Worm (Caenorhabditis elegans) whole organism, L2 larva: ENCODE measurements around the gene W05B10.4.

ENCODE experiments used
- C34F6.9 ChIP-seq: fragments of 150-350 bp; optimal IDR thresholded peaks from 2 replicates; lab custom pipeline; 2014; ENCODE audit warnings: missing biosample characterization, missing genetic modification characterization
- F13H6.1 ChIP-seq: sonication (generic microtip); optimal IDR thresholded peaks from 2 replicates; lab custom pipeline; 2016; ENCODE audit warnings: missing genetic modification characterization, missing compliant biosample characterization
- R02D3.7 ChIP-seq: fragments of 150-350 bp; optimal IDR thresholded peaks from 2 replicates; lab custom pipeline; 2014; ENCODE audit warnings: missing biosample characterization, missing genetic modification characterization
- Y55F3AM.14 ChIP-seq: fragments of 200-800 bp; sonication (Bioruptor generic); optimal IDR thresholded peaks from 2 replicates; lab custom pipeline; 2018; ENCODE audit warnings: mild to moderate bottlenecking, missing genetic modification characterization, missing compliant biosample characterization
- ZK546.5 ChIP-seq: sonication (generic microtip); optimal IDR thresholded peaks from 2 replicates; lab custom pipeline; 2017; ENCODE audit warnings: missing biosample characterization, missing genetic modification characterization
- alr-1 ChIP-seq: fragments of 150-350 bp; optimal IDR thresholded peaks from 2 replicates; lab custom pipeline; 2014; ENCODE audit warnings: missing biosample characterization, missing genetic modification characterization
- aly-2 ChIP-seq: fragments of 150-350 bp; optimal IDR thresholded peaks from 2 replicates; lab custom pipeline; 2014; ENCODE audit warnings: missing biosample characterization, missing genetic modification characterization
- ama-1 ChIP-seq: fragments of 150-350 bp; optimal IDR thresholded peaks from 2 replicates; lab custom pipeline; 2018; ENCODE audit warnings: inconsistent platforms
- blmp-1 ChIP-seq: sonication (generic microtip); optimal IDR thresholded peaks from 2 replicates; lab custom pipeline; 2017; ENCODE audit warnings: missing genetic modification characterization, mild to moderate bottlenecking, missing compliant biosample characterization, antibody characterized with exemption, moderate library complexity; ENCODE audit not compliant: insufficient read depth
- ceh-16 ChIP-seq: fragments of 150-350 bp; optimal IDR thresholded peaks from 2 replicates; lab custom pipeline; 2014; ENCODE audit warnings: missing biosample characterization, missing genetic modification characterization
- ceh-82 ChIP-seq: fragments of 150-350 bp; optimal IDR thresholded peaks from 2 replicates; lab custom pipeline; 2014; ENCODE audit warnings: missing biosample characterization, missing genetic modification characterization
- crh-2 ChIP-seq: sonication (generic microtip); optimal IDR thresholded peaks from 2 replicates; lab custom pipeline; 2017; ENCODE audit warnings: missing biosample characterization, missing genetic modification characterization
- dmd-4 ChIP-seq: sonication (generic microtip); optimal IDR thresholded peaks from 2 replicates; lab custom pipeline; 2017; ENCODE audit warnings: missing biosample characterization, missing genetic modification characterization
- egl-27 ChIP-seq: sonication (generic microtip); optimal IDR thresholded peaks from 3 replicates; lab custom pipeline; 2017; ENCODE audit warnings: missing biosample characterization, missing genetic modification reagents, missing genetic modification characterization
- elt-1 ChIP-seq: fragments of 150-350 bp; optimal IDR thresholded peaks from 2 replicates; lab custom pipeline; 2014; ENCODE audit warnings: missing biosample characterization, missing genetic modification characterization
- elt-3 ChIP-seq: sonication (generic microtip); optimal IDR thresholded peaks from 2 replicates; lab custom pipeline; 2017; ENCODE audit warnings: missing biosample characterization, missing genetic modification characterization
- fos-1 ChIP-seq: fragments of 150-350 bp; optimal IDR thresholded peaks from 2 replicates; lab custom pipeline; 2014; ENCODE audit warnings: missing biosample characterization, missing genetic modification characterization
- gmeb-1 ChIP-seq: fragments of 150-350 bp; optimal IDR thresholded peaks from 2 replicates; lab custom pipeline; 2014; ENCODE audit warnings: missing biosample characterization, missing genetic modification characterization
- lin-11 ChIP-seq: fragments of 150-350 bp; sonication (generic microtip); optimal IDR thresholded peaks from 2 replicates; lab custom pipeline; 2014; ENCODE audit warnings: missing biosample characterization, missing genetic modification characterization, inconsistent platforms, mixed read lengths
- lin-13 ChIP-seq: fragments of 150-350 bp; optimal IDR thresholded peaks from 2 replicates; lab custom pipeline; 2014; ENCODE audit warnings: missing biosample characterization, missing genetic modification reagents, missing genetic modification characterization
- lin-39 ChIP-seq: fragments of 150-350 bp; optimal IDR thresholded peaks from 2 replicates; lab custom pipeline; 2014; ENCODE audit warnings: missing biosample characterization, missing genetic modification reagents, missing genetic modification characterization
- lsy-2 ChIP-seq, 2 experiments: fragments of 150-350 bp in 1 of 2; sonication (generic microtip) in 1 of 2; optimal IDR thresholded peaks; 2 replicates each; lab custom pipeline; 2014 to 2017; ENCODE audit warnings: missing biosample characterization in 2 of 2, missing genetic modification characterization in 2 of 2
- mab-5 ChIP-seq: fragments of 150-350 bp; optimal IDR thresholded peaks from 2 replicates; lab custom pipeline; 2014; ENCODE audit warnings: missing biosample characterization, missing genetic modification characterization
- mbf-1 ChIP-seq: sonication (generic microtip); optimal IDR thresholded peaks from 2 replicates; lab custom pipeline; 2017; ENCODE audit warnings: missing biosample characterization, missing genetic modification characterization
- mdl-1 ChIP-seq, 2 experiments: fragments of 150-350 bp in 1 of 2; sonication (generic microtip) in 1 of 2; optimal IDR thresholded peaks; 2 replicates each; lab custom pipeline; 2017; ENCODE audit warnings: missing biosample characterization in 2 of 2, missing genetic modification characterization in 2 of 2
- nhr-10 ChIP-seq: sonication (generic microtip); optimal IDR thresholded peaks from 2 replicates; lab custom pipeline; 2017; ENCODE audit warnings: missing biosample characterization, missing genetic modification characterization
- nhr-11 ChIP-seq: fragments of 150-350 bp; optimal IDR thresholded peaks from 2 replicates; lab custom pipeline; 2014; ENCODE audit warnings: missing biosample characterization, missing genetic modification characterization
- nhr-12 ChIP-seq: fragments of 150-350 bp; optimal IDR thresholded peaks from 2 replicates; lab custom pipeline; 2014; ENCODE audit warnings: missing biosample characterization, missing genetic modification characterization
- nhr-129 ChIP-seq: fragments of 150-350 bp; optimal IDR thresholded peaks from 2 replicates; lab custom pipeline; 2014; ENCODE audit warnings: missing biosample characterization, missing genetic modification characterization
- nhr-21 ChIP-seq: fragments of 150-350 bp; optimal IDR thresholded peaks from 2 replicates; lab custom pipeline; 2014; ENCODE audit warnings: missing biosample characterization, missing genetic modification characterization
- nhr-23 ChIP-seq: fragments of 150-350 bp; optimal IDR thresholded peaks from 2 replicates; lab custom pipeline; 2014; ENCODE audit warnings: missing biosample characterization, missing genetic modification reagents, missing genetic modification characterization
- nhr-237 ChIP-seq: fragments of 150-350 bp; optimal IDR thresholded peaks from 2 replicates; lab custom pipeline; 2014; ENCODE audit warnings: missing biosample characterization, missing genetic modification characterization
- nhr-25 ChIP-seq: fragments of 150-350 bp; sonication (generic microtip); optimal IDR thresholded peaks from 3 replicates; lab custom pipeline; 2014; ENCODE audit warnings: missing biosample characterization, missing genetic modification characterization
- nhr-6 ChIP-seq: fragments of 150-350 bp; optimal IDR thresholded peaks from 2 replicates; lab custom pipeline; 2014; ENCODE audit warnings: missing biosample characterization, missing genetic modification characterization
- nhr-77 ChIP-seq: fragments of 150-350 bp; optimal IDR thresholded peaks from 2 replicates; lab custom pipeline; 2014; ENCODE audit warnings: missing biosample characterization, missing genetic modification characterization
- peb-1 ChIP-seq: fragments of 150-350 bp; optimal IDR thresholded peaks from 2 replicates; lab custom pipeline; 2014; ENCODE audit warnings: missing biosample characterization, missing genetic modification characterization
- sem-4 ChIP-seq: fragments of 150-350 bp; optimal IDR thresholded peaks from 2 replicates; lab custom pipeline; 2014; ENCODE audit warnings: missing biosample characterization, missing genetic modification reagents, missing genetic modification characterization
- skn-1 ChIP-seq: sonication (generic microtip); optimal IDR thresholded peaks from 2 replicates; lab custom pipeline; 2017; ENCODE audit warnings: missing biosample characterization, missing genetic modification characterization
- sma-3 ChIP-seq: sonication (generic microtip); optimal IDR thresholded peaks from 2 replicates; lab custom pipeline; 2016; ENCODE audit warnings: missing genetic modification reagents, missing genetic modification characterization, missing compliant biosample characterization
- sma-9 ChIP-seq, 2 experiments: fragments of 150-350 bp in 1 of 2; sonication (generic microtip) in 1 of 2; optimal IDR thresholded peaks; 2 replicates each; lab custom pipeline; 2014 to 2016; ENCODE audit warnings: missing genetic modification characterization in 2 of 2, mild to moderate bottlenecking in 1 of 2, missing biosample characterization in 1 of 2, missing compliant biosample characterization in 1 of 2, missing genetic modification reagents in 1 of 2, moderate library complexity in 1 of 2
- snpc-4 ChIP-seq: fragments of 150-350 bp; optimal IDR thresholded peaks from 2 replicates; lab custom pipeline; 2014; ENCODE audit warnings: missing biosample characterization, missing genetic modification characterization
- unc-39 ChIP-seq: fragments of 150-350 bp; optimal IDR thresholded peaks from 2 replicates; lab custom pipeline; 2014; ENCODE audit warnings: missing biosample characterization, missing genetic modification characterization
- unc-55 ChIP-seq: fragments of 150-350 bp; sonication (generic microtip); optimal IDR thresholded peaks from 3 replicates; lab custom pipeline; 2014; ENCODE audit warnings: missing biosample characterization, missing genetic modification reagents, missing genetic modification characterization
- unc-62 ChIP-seq: fragments of 150-350 bp; optimal IDR thresholded peaks from 2 replicates; lab custom pipeline; 2014; ENCODE audit warnings: missing biosample characterization, missing genetic modification reagents, missing genetic modification characterization
- zag-1 ChIP-seq: fragments of 150-350 bp; optimal IDR thresholded peaks from 2 replicates; lab custom pipeline; 2014; ENCODE audit warnings: missing biosample characterization, missing genetic modification characterization
- ztf-1 ChIP-seq: fragments of 200-800 bp; sonication (Bioruptor generic); conservative IDR thresholded peaks from 2 replicates; pipeline ENCODE4 v1.3.6; 2022; ENCODE audit warnings: missing genetic modification characterization, missing compliant biosample characterization
- ztf-11 ChIP-seq: sonication (generic microtip); optimal IDR thresholded peaks from 2 replicates; lab custom pipeline; 2017; ENCODE audit warnings: missing biosample characterization, missing genetic modification characterization
- ztf-4 ChIP-seq: fragments of 150-350 bp; optimal IDR thresholded peaks from 2 replicates; lab custom pipeline; 2014; ENCODE audit warnings: missing biosample characterization, missing genetic modification characterization

W05B10.4 gene

DNA sequence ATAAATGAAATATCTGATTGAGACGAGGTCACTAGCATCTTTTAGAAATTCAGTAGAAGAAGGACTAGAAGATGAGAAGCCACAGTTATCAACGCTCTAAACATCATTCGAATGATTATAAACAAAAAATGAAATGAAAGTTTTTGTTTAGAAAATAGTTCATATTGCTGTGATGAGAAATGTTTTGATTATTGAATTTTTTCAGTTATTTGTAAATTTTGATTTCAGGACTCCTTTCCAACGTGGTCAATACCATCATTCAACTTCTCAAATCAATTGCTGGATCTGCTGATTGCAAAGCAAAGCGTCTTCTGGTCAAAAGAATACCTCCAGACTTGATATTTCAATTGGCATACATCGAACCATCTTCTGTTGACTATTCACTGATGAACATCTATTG is 9.9 kb upstream of the W05B10.4 start, which contains the start of gene W05B10.6:
TSS of gene W05B10.6 (minus strand) at position 101 of the 400 bp plus-strand sequence.
- no peak for TF ChIP-seq nhr-23 (tag; lab: Kevin White, UChicago)
- no peak for TF ChIP-seq elt-3 (tag; lab: Kevin White, UChicago)
- TF ChIP-seq lin-13 (GFP tag; lab: Kevin White, UChicago) = no peak
- TF ChIP-seq ZK546.5 (tag; lab: Kevin White, UChicago) = no peak
- no peak for TF ChIP-seq nhr-6
- TF ChIP-seq nhr-25 (tag; lab: Kevin White, UChicago) = no peak
- TF ChIP-seq nhr-129 (tag; lab: Kevin White, UChicago) = no peak
- no peak for TF ChIP-seq nhr-77 (tag; lab: Kevin White, UChicago)
- no peak for TF ChIP-seq R02D3.7 (tag; lab: Kevin White, UChicago)

DNA sequence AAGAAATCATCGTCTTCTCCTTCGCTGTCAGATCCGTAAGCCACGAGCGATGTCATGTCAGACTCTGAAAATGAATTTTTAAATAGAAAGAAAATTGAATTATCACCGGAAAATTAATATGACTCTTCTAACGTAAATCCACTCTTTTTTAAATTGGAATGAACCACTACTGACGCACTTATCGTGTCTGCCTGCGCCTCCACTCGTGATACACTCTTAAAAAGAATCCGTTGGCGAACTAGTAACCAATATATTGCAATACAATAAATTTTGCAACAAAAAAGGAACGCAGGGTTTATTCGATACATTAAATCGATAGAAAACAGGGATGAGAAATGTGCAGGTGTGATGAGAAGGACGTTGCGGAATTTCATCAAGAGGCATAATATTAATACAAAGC is 8.6 kb upstream of the W05B10.4 start, which contains the start of gene ccch-3:
TSS of gene ccch-3 (minus strand) at position 262 of the 400 bp plus-strand sequence.
- TF ChIP-seq nhr-10 (tag; lab: Kevin White, UChicago) = no peak
- no peak for TF ChIP-seq nhr-12 (tag; lab: Kevin White, UChicago)
- peak; percentile 1 for TF ChIP-seq ztf-4
- no peak for TF ChIP-seq zag-1 (tag; lab: Kevin White, UChicago)
- peak; percentile 72 for TF ChIP-seq sma-3 (GFP tag; lab: Kevin White, UChicago)
- no peak for TF ChIP-seq R02D3.7 (tag; lab: Kevin White, UChicago)
- TF ChIP-seq ceh-82 (tag; lab: Kevin White, UChicago) = no peak
- TF ChIP-seq lin-13 (GFP tag; lab: Kevin White, UChicago) = peak; percentile 59
- TF ChIP-seq crh-2 (tag; lab: Kevin White, UChicago) = peak; percentile 82
- TF ChIP-seq ZK546.5 (tag; lab: Kevin White, UChicago) = no peak
- TF ChIP-seq mbf-1 = no peak
- TF ChIP-seq nhr-129 (tag; lab: Kevin White, UChicago) = peak; percentile 69
- TF ChIP-seq gmeb-1 (tag; lab: Kevin White, UChicago) = peak; percentile 75
- TF ChIP-seq nhr-21 (tag; lab: Kevin White, UChicago) = peak; percentile 43
- peak; percentile 24 for TF ChIP-seq fos-1 (tag; lab: Kevin White, UChicago)
- no peak for TF ChIP-seq lin-39
- no peak for TF ChIP-seq nhr-77 (tag; lab: Kevin White, UChicago)
- no peak for TF ChIP-seq Y55F3AM.14 (GFP tag; lab: Kevin White, UChicago)
- TF ChIP-seq unc-55 (GFP tag; lab: Kevin White, UChicago) = peak; percentile 83
- no peak for TF ChIP-seq elt-3 (tag; lab: Kevin White, UChicago)
- peak; percentile 34 for TF ChIP-seq sem-4 (tag; lab: Kevin White, UChicago)
- TF ChIP-seq blmp-1 (tag; lab: Kevin White, UChicago) = no peak
- TF ChIP-seq elt-1 (tag; lab: Kevin White, UChicago) = no peak
- TF ChIP-seq nhr-25 (tag; lab: Kevin White, UChicago) = peak; percentile 81
- no peak for TF ChIP-seq mab-5
- TF ChIP-seq dmd-4 (tag; lab: Kevin White, UChicago) = no peak
- TF ChIP-seq C34F6.9 (tag; lab: Kevin White, UChicago) = peak; percentile 67
- peak; percentile 36 to 87 for TF ChIP-seq lsy-2 (tag; optimal IDR thresholded peaks at IDR 0.05; lab: Kevin White, UChicago)
- no peak for TF ChIP-seq ceh-16
- no peak for TF ChIP-seq nhr-237 (tag; lab: Kevin White, UChicago)
- TF ChIP-seq snpc-4 (tag; lab: Kevin White, UChicago) = peak; percentile 51
- no peak for TF ChIP-seq unc-39 (tag; lab: Kevin White, UChicago)
- TF ChIP-seq ztf-1 (GFP tag; lab: Robert Waterston, UW) = no peak
- no peak for TF ChIP-seq lin-11 (tag; lab: Kevin White, UChicago)
- peak; percentile 85 for TF ChIP-seq sma-9 (GFP tag; optimal IDR thresholded peaks at IDR 0.05; lab: Kevin White, UChicago)
- no peak for TF ChIP-seq sma-9 (tag; optimal IDR thresholded peaks at IDR 0.05; lab: Kevin White, UChicago)
- no peak for TF ChIP-seq nhr-23 (tag; lab: Kevin White, UChicago)
- TF ChIP-seq mdl-1 (tag; optimal IDR thresholded peaks at IDR 0.05; lab: Kevin White, UChicago) = no peak
- TF ChIP-seq skn-1 = no peak
- TF ChIP-seq ztf-11 (tag; lab: Kevin White, UChicago) = no peak
- TF ChIP-seq nhr-11 = no peak
- no peak for TF ChIP-seq unc-62 (GFP tag; lab: Kevin White, UChicago)
- no peak for TF ChIP-seq peb-1
- TF ChIP-seq alr-1 (tag; lab: Kevin White, UChicago) = no peak
- no peak for TF ChIP-seq nhr-6
- peak; percentile 27 for TF ChIP-seq F13H6.1 (tag; lab: Kevin White, UChicago)
- TF ChIP-seq aly-2 = no peak
- peak; percentile 56 for TF ChIP-seq egl-27
- no peak for TF ChIP-seq ama-1 (lab: Kevin White, UChicago)
- TF ChIP-seq, all 48 proteins: peak for 17
